Worm (Caenorhabditis elegans) whole organism, L3 larva: ENCODE data around the gene cnt-2.

ENCODE experiments used
- daf-12 ChIP-seq: fragments of 150-350 bp; optimal IDR thresholded peaks from 2 replicates; lab custom pipeline; 2014; ENCODE audit warnings: missing biosample characterization, missing genetic modification reagents, missing genetic modification characterization
- fkh-10 ChIP-seq: sonication (generic microtip); optimal IDR thresholded peaks from 2 replicates; lab custom pipeline; 2017; ENCODE audit warnings: missing biosample characterization, missing genetic modification reagents, missing genetic modification characterization
- nfya-1 ChIP-seq: sonication (generic microtip); optimal IDR thresholded peaks from 2 replicates; lab custom pipeline; 2017; ENCODE audit warnings: missing genetic modification characterization, mild to moderate bottlenecking, missing compliant biosample characterization, antibody characterized with exemption, moderate library complexity; ENCODE audit not compliant: insufficient read depth
- unc-62 ChIP-seq: fragments of 150-350 bp; sonication (generic microtip); optimal IDR thresholded peaks from 4 replicates; lab custom pipeline; 2014; ENCODE audit warnings: missing biosample characterization, missing genetic modification reagents, missing genetic modification characterization

ce11 chrIII:10631870-10632509 lies 22.8 kb upstream of the cnt-2 start:
- TF ChIP-seq nfya-1 (tag; lab: Kevin White, UChicago) (no peak), daf-12 (tag; lab: Kevin White, UChicago) (no peak), unc-62 (no peak), fkh-10 (GFP tag; lab: Kevin White, UChicago) (no peak)
